Worm (Caenorhabditis elegans) whole organism, early embryonic: ENCODE data around the gene str-180.

ENCODE experiments used
- B0310.2 ChIP-seq: sonication (generic microtip); optimal IDR thresholded peaks from 2 replicates; lab custom pipeline; 2016; ENCODE audit warnings: mild to moderate bottlenecking, missing genetic modification characterization, missing compliant biosample characterization
- F13C5.2 ChIP-seq: sonication (generic microtip); optimal IDR thresholded peaks from 2 replicates; lab custom pipeline; 2017; ENCODE audit warnings: mild to moderate bottlenecking, missing genetic modification characterization, inconsistent platforms, missing compliant biosample characterization
- aly-1 ChIP-seq: sonication (generic microtip); optimal IDR thresholded peaks from 2 replicates; lab custom pipeline; 2016; ENCODE audit warnings: missing genetic modification characterization, missing compliant biosample characterization
- ama-1 ChIP-seq: fragments of 150-350 bp; optimal IDR thresholded peaks from 2 replicates; lab custom pipeline; 2014
- ceh-13 ChIP-seq: fragments of 200-800 bp; sonication (Bioruptor generic); optimal IDR thresholded peaks from 2 replicates; lab custom pipeline; 2018; ENCODE audit warnings: mild to moderate bottlenecking, missing genetic modification characterization, missing compliant biosample characterization
- ceh-36 ChIP-seq: sonication (generic microtip); optimal IDR thresholded peaks from 2 replicates; lab custom pipeline; 2016; ENCODE audit warnings: missing genetic modification characterization, inconsistent platforms, missing compliant biosample characterization
- ets-7 ChIP-seq: sonication (generic microtip); optimal IDR thresholded peaks from 2 replicates; lab custom pipeline; 2016; ENCODE audit warnings: missing genotype, missing genetic modification characterization, missing compliant biosample characterization
- flt-1 ChIP-seq: fragments of 200-800 bp; sonication (Bioruptor generic); IDR thresholded peaks from 2 replicates; pipeline ENCODE4 v1.3.6; 2022; ENCODE audit warnings: missing genetic modification characterization, missing compliant biosample characterization
- hmbx-1 ChIP-seq: sonication (generic microtip); optimal IDR thresholded peaks from 2 replicates; lab custom pipeline; 2016; ENCODE audit warnings: mild to moderate bottlenecking, missing genetic modification characterization, missing compliant biosample characterization
- hmg-4 ChIP-seq: fragments of 200-800 bp; sonication (Bioruptor generic); optimal IDR thresholded peaks from 2 replicates; lab custom pipeline; 2018; ENCODE audit warnings: mild to moderate bottlenecking, missing genetic modification characterization, missing compliant biosample characterization
- hnd-1 ChIP-seq: sonication (generic microtip); optimal IDR thresholded peaks from 2 replicates; lab custom pipeline; 2016; ENCODE audit warnings: missing genetic modification characterization, missing compliant biosample characterization
- pes-1 ChIP-seq: fragments of 200-800 bp; sonication (Bioruptor generic); IDR thresholded peaks from 2 replicates; pipeline ENCODE4 v1.3.6; 2022; ENCODE audit warnings: missing genetic modification reagents, missing genetic modification characterization, missing compliant biosample characterization
- scrt-1 ChIP-seq: fragments of 200-800 bp; sonication (Bioruptor generic); IDR thresholded peaks from 2 replicates; pipeline ENCODE4 v1.3.6; 2022; ENCODE audit warnings: missing genetic modification characterization, missing compliant biosample characterization
- sea-1 ChIP-seq: fragments of 200-800 bp; sonication (Bioruptor generic); conservative IDR thresholded peaks from 2 replicates; pipeline ENCODE4 v1.3.6; 2022; ENCODE audit warnings: missing genetic modification characterization, missing compliant biosample characterization
- tbx-11 ChIP-seq: fragments of 200-800 bp; sonication (Bioruptor generic); IDR thresholded peaks from 2 replicates; pipeline ENCODE4 v1.3.6; 2022; ENCODE audit warnings: missing genetic modification characterization, missing compliant biosample characterization
- tbx-37 ChIP-seq: fragments of 200-800 bp; sonication (Bioruptor generic); conservative IDR thresholded peaks from 2 replicates; pipeline ENCODE4 v1.3.6; 2022; ENCODE audit warnings: missing genetic modification reagents, missing genetic modification characterization, missing compliant biosample characterization
- tra-4 ChIP-seq: sonication (generic microtip); optimal IDR thresholded peaks from 2 replicates; lab custom pipeline; 2017; ENCODE audit warnings: missing genetic modification characterization, missing compliant biosample characterization

str-180 gene

ce11 chrV:6666557-6666956 lies 2.1 kb downstream of the str-180 start:
- no peak for TF ChIP-seq ceh-13 (GFP tag; lab: Kevin White, UChicago)
- TF ChIP-seq sea-1: no peak
- TF ChIP-seq ama-1 (lab: Kevin White, UChicago): no peak
- TF ChIP-seq hmbx-1 (tag; lab: Kevin White, UChicago): no peak
- TF ChIP-seq F13C5.2 (tag; lab: Kevin White, UChicago): no peak
- no peak for TF ChIP-seq hmg-4
- no peak for TF ChIP-seq ets-7 (tag; lab: Kevin White, UChicago)
- no peak for TF ChIP-seq tra-4 (tag; lab: Kevin White, UChicago)
- no peak for TF ChIP-seq hnd-1 (tag; lab: Kevin White, UChicago)
- TF ChIP-seq scrt-1 (GFP tag; lab: Robert Waterston, UW): no peak
- TF ChIP-seq tbx-37 (GFP tag; lab: Robert Waterston, UW): no peak
- no peak for TF ChIP-seq aly-1 (tag; lab: Kevin White, UChicago)
- no peak for TF ChIP-seq B0310.2 (tag; lab: Kevin White, UChicago)
- no peak for TF ChIP-seq ceh-36 (tag; lab: Kevin White, UChicago)
- no peak for TF ChIP-seq tbx-11
- TF ChIP-seq flt-1 (GFP tag; lab: Robert Waterston, UW): no peak
- no peak for TF ChIP-seq pes-1 (GFP tag; lab: Robert Waterston, UW)

- no peak for TF ChIP-seq hmbx-1 (tag; lab: Kevin White, UChicago)
- TF ChIP-seq scrt-1 (GFP tag; lab: Robert Waterston, UW): no peak
- no peak for TF ChIP-seq flt-1 (GFP tag; lab: Robert Waterston, UW)
- TF ChIP-seq tbx-37 (GFP tag; lab: Robert Waterston, UW): no peak
- no peak for TF ChIP-seq B0310.2 (tag; lab: Kevin White, UChicago)
- no peak for TF ChIP-seq tbx-11
Observed at ce11 chrV:6665751-6666150, 2.9 kb downstream of the str-180 start, which contains the start of gene pmp-5. TSS of gene pmp-5 (minus strand) at chrV:6665813.

ce11 chrV:6662505-6662904 lies 6.1 kb downstream of the str-180 start:
- TF ChIP-seq hnd-1 (tag; lab: Kevin White, UChicago) (no peak), F13C5.2 (tag; lab: Kevin White, UChicago) (no peak), tra-4 (tag; lab: Kevin White, UChicago) (no peak), ama-1 (lab: Kevin White, UChicago) (no peak), hmg-4 (no peak), tbx-11 (no peak), hmbx-1 (tag; lab: Kevin White, UChicago) (no peak), ceh-36 (tag; lab: Kevin White, UChicago) (no peak), aly-1 (tag; lab: Kevin White, UChicago) (no peak), ets-7 (tag; lab: Kevin White, UChicago) (no peak), pes-1 (GFP tag; lab: Robert Waterston, UW) (no peak), flt-1 (GFP tag; lab: Robert Waterston, UW) (no peak), B0310.2 (tag; lab: Kevin White, UChicago) (no peak)

- TF ChIP-seq ceh-36 (tag; lab: Kevin White, UChicago): no peak
- TF ChIP-seq tbx-37 (GFP tag; lab: Robert Waterston, UW): no peak
- no peak for TF ChIP-seq ets-7 (tag; lab: Kevin White, UChicago)
- TF ChIP-seq hmg-4: no peak
- TF ChIP-seq B0310.2 (tag; lab: Kevin White, UChicago): no peak
- TF ChIP-seq ama-1 (lab: Kevin White, UChicago): no peak
- TF ChIP-seq aly-1 (tag; lab: Kevin White, UChicago): no peak
- no peak for TF ChIP-seq tra-4 (tag; lab: Kevin White, UChicago)
- TF ChIP-seq flt-1 (GFP tag; lab: Robert Waterston, UW): no peak
- TF ChIP-seq pes-1 (GFP tag; lab: Robert Waterston, UW): no peak
- no peak for TF ChIP-seq hmbx-1 (tag; lab: Kevin White, UChicago)
Observed at ce11 chrV:6661658-6662057, 7.0 kb downstream of the str-180 start.

ce11 chrV:6659533-6659932 lies 9.1 kb downstream of the str-180 start:
- no peak for TF ChIP-seq ceh-13 (GFP tag; lab: Kevin White, UChicago)
- TF ChIP-seq ets-7 (tag; lab: Kevin White, UChicago): no peak

ce11 chrV:6658765-6659164 lies 9.9 kb downstream of the str-180 start:
- TF ChIP-seq aly-1 (tag; lab: Kevin White, UChicago) (peak; percentile 11), tbx-37 (GFP tag; lab: Robert Waterston, UW) (no peak), hnd-1 (tag; lab: Kevin White, UChicago) (no peak), ceh-36 (tag; lab: Kevin White, UChicago) (no peak), flt-1 (GFP tag; lab: Robert Waterston, UW) (no peak), ets-7 (tag; lab: Kevin White, UChicago) (no peak), tbx-11 (no peak), F13C5.2 (tag; lab: Kevin White, UChicago) (peak; percentile 53), B0310.2 (tag; lab: Kevin White, UChicago) (no peak)

- no peak for TF ChIP-seq pes-1 (GFP tag; lab: Robert Waterston, UW)
- no peak for TF ChIP-seq ceh-36 (tag; lab: Kevin White, UChicago)
- TF ChIP-seq ama-1 (lab: Kevin White, UChicago): no peak
- no peak for TF ChIP-seq aly-1 (tag; lab: Kevin White, UChicago)
- no peak for TF ChIP-seq flt-1 (GFP tag; lab: Robert Waterston, UW)
- no peak for TF ChIP-seq F13C5.2 (tag; lab: Kevin White, UChicago)
- TF ChIP-seq tbx-11: no peak
- TF ChIP-seq B0310.2 (tag; lab: Kevin White, UChicago): no peak
- TF ChIP-seq hnd-1 (tag; lab: Kevin White, UChicago): no peak
- TF ChIP-seq scrt-1 (GFP tag; lab: Robert Waterston, UW): no peak
- TF ChIP-seq tbx-37 (GFP tag; lab: Robert Waterston, UW): no peak
- no peak for TF ChIP-seq tra-4 (tag; lab: Kevin White, UChicago)
- TF ChIP-seq hmg-4: no peak
- TF ChIP-seq ceh-13 (GFP tag; lab: Kevin White, UChicago): no peak
- TF ChIP-seq sea-1: no peak
- TF ChIP-seq ets-7 (tag; lab: Kevin White, UChicago): no peak
Observed at ce11 chrV:6657532-6658259, 10.9 kb downstream of the str-180 start.
